Worm (Caenorhabditis elegans) whole organism, L4 larva: Measurements from ENCODE around the gene mspn-1.

Source experiments
- D1046.2 ChIP-seq: fragments of 200-800 bp; sonication (Bioruptor generic); IDR thresholded peaks from 2 replicates; pipeline ENCODE4 v1.3.6; 2022; ENCODE audit warnings: missing genetic modification characterization, missing compliant biosample characterization
- F26F4.8 ChIP-seq: fragments of 200-800 bp; sonication (Bioruptor generic); conservative IDR thresholded peaks from 2 replicates; pipeline ENCODE4 v1.3.6; 2022; ENCODE audit warnings: missing genetic modification characterization, missing compliant biosample characterization
- F37D6.2 ChIP-seq: sonication (generic microtip); optimal IDR thresholded peaks from 2 replicates; lab custom pipeline; 2016; ENCODE audit warnings: mild to moderate bottlenecking, missing genetic modification characterization, missing compliant biosample characterization
- R02D3.7 ChIP-seq: fragments of 150-350 bp; sonication (generic microtip); optimal IDR thresholded peaks from 3 replicates; lab custom pipeline; 2014; ENCODE audit warnings: missing biosample characterization, missing genetic modification characterization
- aha-1 ChIP-seq: fragments of 150-350 bp; peaks from one replicate; lab custom pipeline; 2014; ENCODE audit warnings: missing biosample characterization, missing genetic modification characterization
- ceh-44 ChIP-seq: fragments of 200-800 bp; sonication (Bioruptor generic); IDR thresholded peaks from 2 replicates; pipeline ENCODE4 v1.3.6; 2022; ENCODE audit warnings: missing genetic modification reagents, missing genetic modification characterization, missing compliant biosample characterization
- ces-1 ChIP-seq: fragments of 150-350 bp; sonication (generic microtip); optimal IDR thresholded peaks from 4 replicates; lab custom pipeline; 2014; ENCODE audit warnings: missing biosample characterization, missing genetic modification reagents, missing genetic modification characterization
- daf-16 ChIP-seq, 3 experiments: sonication (generic microtip); optimal IDR thresholded peaks; 2 replicates each; lab custom pipeline; 2016 to 2017; ENCODE audit warnings: missing genetic modification characterization in 3 of 3, missing genetic modification reagents in 3 of 3, mild to moderate bottlenecking in 2 of 3, missing compliant biosample characterization in 2 of 3, missing biosample characterization in 1 of 3, moderate library complexity in 1 of 3
- daf-19 ChIP-seq: fragments of 200-800 bp; sonication (Bioruptor generic); conservative IDR thresholded peaks from 2 replicates; pipeline ENCODE4 v1.3.6; 2022; ENCODE audit warnings: missing genetic modification characterization, missing compliant biosample characterization
- dmd-9 ChIP-seq: fragments of 200-800 bp; sonication (Bioruptor generic); IDR thresholded peaks from 2 replicates; pipeline ENCODE4 v1.3.6; 2022; ENCODE audit warnings: missing genetic modification reagents, missing genetic modification characterization, missing compliant biosample characterization
- dpl-1 ChIP-seq: fragments of 150-350 bp; optimal IDR thresholded peaks from 2 replicates; lab custom pipeline; 2014; ENCODE audit warnings: missing biosample characterization, missing genetic modification reagents, missing genetic modification characterization
- dve-1 ChIP-seq: sonication (generic microtip); optimal IDR thresholded peaks from 2 replicates; lab custom pipeline; 2017; ENCODE audit warnings: antibody characterized with exemption, mild to moderate bottlenecking, missing genetic modification characterization, missing compliant biosample characterization; ENCODE audit not compliant: insufficient read depth
- egl-43 ChIP-seq: fragments of 200-800 bp; sonication (Bioruptor generic); IDR thresholded peaks from 2 replicates; pipeline ENCODE4 v1.3.6; 2022; ENCODE audit warnings: missing genetic modification reagents, missing genetic modification characterization, missing compliant biosample characterization
- fkh-10 ChIP-seq: fragments of 150-350 bp; optimal IDR thresholded peaks from 2 replicates; lab custom pipeline; 2014; ENCODE audit warnings: missing biosample characterization, missing genetic modification reagents, missing genetic modification characterization
- gei-8 ChIP-seq: fragments of 200-800 bp; sonication (Bioruptor generic); optimal IDR thresholded peaks from 2 replicates; lab custom pipeline; 2018; ENCODE audit warnings: mild to moderate bottlenecking, missing genetic modification characterization, missing compliant biosample characterization
- hif-1 ChIP-seq, 2 experiments: sonication (generic microtip); optimal IDR thresholded peaks; 2 replicates each; lab custom pipeline; 2016 to 2017; ENCODE audit warnings: missing compliant biosample characterization in 2 of 2, missing genetic modification characterization in 2 of 2, missing genetic modification reagents in 2 of 2, missing genotype in 2 of 2, mild to moderate bottlenecking in 1 of 2
- hlh-11 ChIP-seq: fragments of 200-800 bp; sonication (Bioruptor generic); optimal IDR thresholded peaks from 2 replicates; lab custom pipeline; 2018; ENCODE audit warnings: mild to moderate bottlenecking, missing genetic modification characterization, missing compliant biosample characterization
- lim-7 ChIP-seq: fragments of 200-800 bp; sonication (Bioruptor generic); IDR thresholded peaks from 2 replicates; pipeline ENCODE4 v1.3.6; 2022; ENCODE audit warnings: missing genetic modification characterization, missing compliant biosample characterization
- lin-38 ChIP-seq: fragments of 200-800 bp; sonication (Bioruptor generic); IDR thresholded peaks from 2 replicates; pipeline ENCODE4 v1.3.6; 2022; ENCODE audit warnings: missing genetic modification reagents, missing genetic modification characterization, missing compliant biosample characterization
- lsy-2 ChIP-seq, 2 experiments: fragments of 150-350 bp in 1 of 2; sonication (generic microtip) in 1 of 2; optimal IDR thresholded peaks; 2 replicates each; lab custom pipeline; 2014 to 2017; ENCODE audit warnings: missing biosample characterization in 2 of 2, missing genetic modification characterization in 2 of 2
- mes-2 ChIP-seq: sonication (generic microtip); optimal IDR thresholded peaks from 2 replicates; lab custom pipeline; 2016; ENCODE audit warnings: missing genotype, mild to moderate bottlenecking, missing genetic modification characterization, missing compliant biosample characterization; ENCODE audit not compliant: poor library complexity, severe bottlenecking
- mxl-2 ChIP-seq: fragments of 200-800 bp; sonication (Bioruptor generic); conservative IDR thresholded peaks from 2 replicates; pipeline ENCODE4 v1.3.6; 2022; ENCODE audit warnings: missing genetic modification reagents, missing genetic modification characterization, missing compliant biosample characterization
- mxl-3 ChIP-seq: fragments of 200-800 bp; sonication (Bioruptor generic); optimal IDR thresholded peaks from 2 replicates; lab custom pipeline; 2018; ENCODE audit warnings: mild to moderate bottlenecking, missing genetic modification characterization, missing compliant biosample characterization
- nhr-237 ChIP-seq: sonication (generic microtip); optimal IDR thresholded peaks from 2 replicates; lab custom pipeline; 2017; ENCODE audit warnings: missing biosample characterization, missing genetic modification characterization
- nhr-42 ChIP-seq: fragments of 200-800 bp; sonication (Bioruptor generic); IDR thresholded peaks from 2 replicates; pipeline ENCODE4 v1.3.6; 2022; ENCODE audit warnings: missing genetic modification characterization, missing compliant biosample characterization
- nhr-48 ChIP-seq: sonication (generic microtip); optimal IDR thresholded peaks from 2 replicates; lab custom pipeline; 2016; ENCODE audit warnings: mild to moderate bottlenecking, missing genetic modification characterization, missing compliant biosample characterization
- saeg-2 ChIP-seq: fragments of 200-800 bp; sonication (Bioruptor generic); IDR thresholded peaks from 2 replicates; pipeline ENCODE4 v1.3.6; 2022; ENCODE audit warnings: missing genetic modification reagents, missing genetic modification characterization, missing compliant biosample characterization
- set-16 ChIP-seq: fragments of 200-800 bp; sonication (Bioruptor generic); IDR thresholded peaks from 2 replicates; pipeline ENCODE4 v1.3.6; 2022; ENCODE audit warnings: missing genetic modification reagents, missing genetic modification characterization, missing compliant biosample characterization
- snpc-4 ChIP-seq: fragments of 150-350 bp; optimal IDR thresholded peaks from 2 replicates; lab custom pipeline; 2014; ENCODE audit warnings: missing biosample characterization, missing genetic modification characterization
- spr-1 ChIP-seq: sonication (generic microtip); optimal IDR thresholded peaks from 2 replicates; lab custom pipeline; 2016; ENCODE audit warnings: mild to moderate bottlenecking, missing genetic modification characterization, missing compliant biosample characterization
- spr-3 ChIP-seq: fragments of 200-800 bp; sonication (Bioruptor generic); optimal IDR thresholded peaks from 2 replicates; lab custom pipeline; 2018; ENCODE audit warnings: mild to moderate bottlenecking, missing genetic modification characterization, missing compliant biosample characterization
- tra-1 ChIP-seq: fragments of 200-800 bp; sonication (Bioruptor generic); IDR thresholded peaks from 2 replicates; pipeline ENCODE4 v1.3.6; 2022; ENCODE audit warnings: missing genetic modification reagents, missing genetic modification characterization, missing compliant biosample characterization
- unc-130 ChIP-seq: sonication (generic microtip); optimal IDR thresholded peaks from 2 replicates; lab custom pipeline; 2016; ENCODE audit warnings: missing genetic modification reagents, missing genetic modification characterization, missing compliant biosample characterization
- unc-62 ChIP-seq, 3 experiments: fragments of 150-350 bp in 1 of 3; sonication (generic microtip); optimal IDR thresholded peaks in 2 of 3; peaks in 1 of 3; 1 replicate in 1 of 3; 2 replicates in 2 of 3; lab custom pipeline; 2014 to 2017; ENCODE audit warnings: missing biosample characterization in 3 of 3, missing genetic modification characterization in 3 of 3, missing genetic modification reagents in 3 of 3, missing genotype in 1 of 3
- zfp-2 ChIP-seq: sonication (generic microtip); optimal IDR thresholded peaks from 2 replicates; lab custom pipeline; 2016; ENCODE audit warnings: mild to moderate bottlenecking, missing genetic modification characterization, missing compliant biosample characterization
- zip-2 ChIP-seq: fragments of 150-350 bp; optimal IDR thresholded peaks from 2 replicates; lab custom pipeline; 2014; ENCODE audit warnings: missing biosample characterization, missing genetic modification characterization
- ztf-11 ChIP-seq: fragments of 150-350 bp; optimal IDR thresholded peaks from 2 replicates; lab custom pipeline; 2014; ENCODE audit warnings: missing biosample characterization, missing genetic modification characterization

mspn-1 gene

ce11 chrIV:10161706-10162105 is 16.1 kb upstream of the mspn-1 start, which contains the start of gene pps-1:
Gene pps-1 (plus strand): TSS chrIV:10162006.
- TF ChIP-seq daf-19 (GFP tag; lab: Robert Waterston, UW) (0 out of 2 replicates have a peak, but pooled peaks have one; percentile 13), ztf-11 (no peak)

ce11 chrIV:10164086-10164485 is 13.7 kb upstream of the mspn-1 start:
- TF ChIP-seq spr-1 (tag; lab: Kevin White, UChicago) = no peak
- TF ChIP-seq nhr-42 (GFP tag; lab: Robert Waterston, UW) = no peak
- TF ChIP-seq R02D3.7 = no peak
- TF ChIP-seq nhr-48 (tag; lab: Kevin White, UChicago) = no peak
- TF ChIP-seq lin-38 (GFP tag; lab: Robert Waterston, UW) = peak; percentile 28; the same call in 1 of the 2 replicates
- TF ChIP-seq snpc-4 (tag; lab: Kevin White, UChicago) = no peak

- TF ChIP-seq ces-1 (GFP tag; lab: Kevin White, UChicago) (peak; percentile 92), aha-1 (tag; lab: Kevin White, UChicago) (peak; percentile 20), fkh-10 (peak; percentile 79), set-16 (GFP tag; lab: Robert Waterston, UW) (no peak), spr-3 (no peak), dve-1 (no peak)
These were observed 7.0 kb upstream of the mspn-1 start for ce11 chrIV:10170808-10171207.

ce11 chrIV:10174328-10174727 is 3.4 kb upstream of the mspn-1 start, which contains the start of gene pxf-1:
Gene pxf-1 (minus strand): TSS chrIV:10174341.
- TF ChIP-seq D1046.2 (GFP tag; lab: Robert Waterston, UW) (no peak), fkh-10 (no peak), daf-19 (GFP tag; lab: Robert Waterston, UW) (no peak), nhr-237 (tag; lab: Kevin White, UChicago) (no peak), ces-1 (GFP tag; lab: Kevin White, UChicago) (no peak), ceh-44 (GFP tag; lab: Robert Waterston, UW) (no peak), F26F4.8 (no peak), unc-62 (GFP tag; optimal IDR thresholded peaks at IDR 0.05 in 1 of 2; lab: Kevin White, UChicago) (no peak), unc-62 (tag; optimal IDR thresholded peaks at IDR 0.05; lab: Kevin White, UChicago) (no peak), hif-1 (tag; optimal IDR thresholded peaks at IDR 0.05; lab: Kevin White, UChicago) (no peak), saeg-2 (GFP tag; lab: Robert Waterston, UW) (no peak), dmd-9 (GFP tag; lab: Robert Waterston, UW) (no peak), dpl-1 (GFP tag; lab: Kevin White, UChicago) (no peak), F37D6.2 (tag; lab: Kevin White, UChicago) (no peak), lsy-2 (tag; optimal IDR thresholded peaks at IDR 0.05; lab: Kevin White, UChicago) (no peak), gei-8 (GFP tag; lab: Kevin White, UChicago) (no peak), tra-1 (GFP tag; lab: Robert Waterston, UW) (no peak), nhr-48 (tag; lab: Kevin White, UChicago) (no peak), zip-2 (tag; lab: Kevin White, UChicago) (no peak)

- TF ChIP-seq hif-1 (tag; optimal IDR thresholded peaks at IDR 0.05; lab: Kevin White, UChicago) = no peak
- no peak for TF ChIP-seq lsy-2 (tag; optimal IDR thresholded peaks at IDR 0.05; lab: Kevin White, UChicago)
- no peak for TF ChIP-seq lim-7
- TF ChIP-seq zfp-2 (tag; lab: Kevin White, UChicago) = no peak
- TF ChIP-seq set-16 (GFP tag; lab: Robert Waterston, UW) = peak; percentile 24; the same call in 1 of the 2 replicates
- 0 out of 2 replicates have a peak, but pooled peaks have one; percentile 31 for TF ChIP-seq mxl-2 (GFP tag; lab: Robert Waterston, UW)
- peak; percentile 16; the same call in 1 of the 2 replicates for TF ChIP-seq egl-43 (GFP tag; lab: Robert Waterston, UW)
- peak; percentile 78 for TF ChIP-seq mxl-3 (GFP tag; lab: Kevin White, UChicago)
- peak; percentile 89 for TF ChIP-seq aha-1 (tag; lab: Kevin White, UChicago)
- TF ChIP-seq mes-2 = no peak
- TF ChIP-seq unc-130 = no peak
- peak in 1 of 2 experiments; percentile 93 for TF ChIP-seq unc-62 (GFP tag; optimal IDR thresholded peaks at IDR 0.05 in 1 of 2; lab: Kevin White, UChicago)
- TF ChIP-seq unc-62 (tag; optimal IDR thresholded peaks at IDR 0.05; lab: Kevin White, UChicago) = no peak
- TF ChIP-seq dve-1 = peak; percentile 36
- peak; percentile 65 for TF ChIP-seq hlh-11
- peak in 1 of 2 experiments; percentile 92 for TF ChIP-seq daf-16 (GFP tag; optimal IDR thresholded peaks at IDR 0.05; lab: Kevin White, UChicago)
- peak; percentile 40 for TF ChIP-seq daf-16 (tag; optimal IDR thresholded peaks at IDR 0.05; lab: Kevin White, UChicago)
These were observed 2.6 kb upstream of the mspn-1 start for ce11 chrIV:10174932-10175732.
